Fruit fly (Drosophila melanogaster) whole organism, embryonic: ENCODE results near the gene Sfp77F.

Source experiments
- CG7928 ChIP-seq: fragments of 200-800 bp; sonication (Bioruptor generic); optimal IDR thresholded peaks from 2 replicates; lab custom pipeline; 2017; ENCODE audit warnings: missing biosample characterization, mild to moderate bottlenecking, missing genetic modification characterization
- Dip3 ChIP-seq: fragments of 200-800 bp; sonication (Bioruptor generic); optimal IDR thresholded peaks from 3 replicates; lab custom pipeline; 2016; ENCODE audit warnings: missing biosample characterization, missing genetic modification characterization

DNA sequence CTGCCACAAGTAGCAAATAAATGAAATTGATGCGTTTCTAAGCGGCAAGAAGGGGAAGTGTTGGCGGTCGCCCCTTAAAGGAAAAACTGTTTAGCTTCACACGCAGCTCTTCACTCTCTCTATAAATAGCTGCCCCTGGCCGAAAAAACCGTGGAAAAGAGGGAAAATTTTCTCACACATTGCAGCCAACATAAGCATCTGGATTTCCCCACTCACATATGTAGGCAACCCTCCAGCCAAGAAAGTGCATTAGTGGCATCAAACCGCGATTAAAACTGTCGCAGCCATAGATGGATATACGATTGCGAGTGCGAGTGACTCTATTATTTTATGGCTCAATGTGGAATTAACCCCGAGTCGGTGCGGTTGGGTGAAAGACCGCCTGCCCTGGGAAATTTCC is 35.3 kb upstream of the Sfp77F start:
- TF ChIP-seq CG7928 (GFP tag; lab: Kevin White, UChicago) (no peak), Dip3 (GFP tag; lab: Kevin White, UChicago) (no peak)
